Worm (Caenorhabditis elegans) whole organism, L3 larva: ENCODE data around the gene F17C8.6.
"Not testable (repeated sequence)": the region's sequence is repeated elsewhere in the genome, so short reads cannot be mapped to it uniquely, and the experiment has no call there.

Source experiments
- ZK546.5 ChIP-seq: sonication (generic microtip); optimal IDR thresholded peaks from 2 replicates; lab custom pipeline; 2017; ENCODE audit warnings: missing biosample characterization, missing genetic modification characterization
- ama-1 ChIP-seq: fragments of 150-350 bp; optimal IDR thresholded peaks from 2 replicates; lab custom pipeline; 2018
- ceh-16 ChIP-seq: sonication (generic microtip); optimal IDR thresholded peaks from 2 replicates; lab custom pipeline; 2017; ENCODE audit warnings: missing biosample characterization, missing genetic modification characterization
- ceh-28 ChIP-seq: fragments of 150-350 bp; optimal IDR thresholded peaks from 2 replicates; lab custom pipeline; 2014; ENCODE audit warnings: missing biosample characterization, missing genetic modification reagents, missing genetic modification characterization
- ceh-82 ChIP-seq: fragments of 150-350 bp; optimal IDR thresholded peaks from 2 replicates; lab custom pipeline; 2014; ENCODE audit warnings: missing biosample characterization, missing genetic modification characterization
- ceh-9 ChIP-seq: sonication (generic microtip); optimal IDR thresholded peaks from 2 replicates; lab custom pipeline; 2018; ENCODE audit warnings: missing biosample characterization, missing genetic modification characterization
- daf-12 ChIP-seq: fragments of 150-350 bp; optimal IDR thresholded peaks from 2 replicates; lab custom pipeline; 2014; ENCODE audit warnings: missing biosample characterization, missing genetic modification reagents, missing genetic modification characterization
- egl-5 ChIP-seq: fragments of 150-350 bp; optimal IDR thresholded peaks from 2 replicates; lab custom pipeline; 2017; ENCODE audit warnings: missing biosample characterization, missing genetic modification reagents, missing genetic modification characterization, inconsistent platforms
- elt-1 ChIP-seq: fragments of 150-350 bp; optimal IDR thresholded peaks from 2 replicates; lab custom pipeline; 2014; ENCODE audit warnings: missing biosample characterization, missing genetic modification characterization
- elt-2 ChIP-seq: sonication (generic microtip); optimal IDR thresholded peaks from 2 replicates; lab custom pipeline; 2016; ENCODE audit warnings: missing genetic modification reagents, mild to moderate bottlenecking, missing genetic modification characterization, missing compliant biosample characterization
- elt-3 ChIP-seq, 3 experiments: fragments of 150-350 bp in 1 of 3; sonication (generic microtip) in 2 of 3; optimal IDR thresholded peaks; 2 replicates in 2 of 3; 4 replicates in 1 of 3; lab custom pipeline; 2014 to 2017; ENCODE audit warnings: missing biosample characterization in 3 of 3, missing genetic modification characterization in 3 of 3
- fkh-10 ChIP-seq: sonication (generic microtip); optimal IDR thresholded peaks from 2 replicates; lab custom pipeline; 2017; ENCODE audit warnings: missing biosample characterization, missing genetic modification reagents, missing genetic modification characterization
- fkh-2 ChIP-seq: fragments of 150-350 bp; optimal IDR thresholded peaks from 2 replicates; lab custom pipeline; 2014; ENCODE audit warnings: missing biosample characterization, missing genetic modification reagents, missing genetic modification characterization
- fos-1 ChIP-seq: fragments of 150-350 bp; optimal IDR thresholded peaks from 2 replicates; lab custom pipeline; 2014; ENCODE audit warnings: missing biosample characterization, missing genetic modification characterization
- hmg-11 ChIP-seq: sonication (generic microtip); optimal IDR thresholded peaks from 2 replicates; lab custom pipeline; 2016; ENCODE audit warnings: missing genetic modification characterization, missing compliant biosample characterization
- jun-1 ChIP-seq: fragments of 150-350 bp; optimal IDR thresholded peaks from 2 replicates; lab custom pipeline; 2014; ENCODE audit warnings: missing biosample characterization, missing genetic modification reagents, missing genetic modification characterization
- lin-15B ChIP-seq: fragments of 150-350 bp; optimal IDR thresholded peaks from 2 replicates; lab custom pipeline; 2014; ENCODE audit warnings: missing biosample characterization, missing genetic modification characterization
- lsy-12 ChIP-seq: sonication (generic microtip); optimal IDR thresholded peaks from 2 replicates; lab custom pipeline; 2016; ENCODE audit warnings: mild to moderate bottlenecking, missing genetic modification characterization, missing compliant biosample characterization
- mdl-1 ChIP-seq: fragments of 150-350 bp; optimal IDR thresholded peaks from 2 replicates; lab custom pipeline; 2014; ENCODE audit warnings: missing biosample characterization, missing genetic modification characterization
- mml-1 ChIP-seq: fragments of 150-350 bp; sonication (generic microtip); optimal IDR thresholded peaks from 3 replicates; lab custom pipeline; 2014; ENCODE audit warnings: missing biosample characterization, missing genetic modification characterization
- nhr-12 ChIP-seq: fragments of 150-350 bp; optimal IDR thresholded peaks from 2 replicates; lab custom pipeline; 2014; ENCODE audit warnings: missing biosample characterization, missing genetic modification characterization
- nhr-237 ChIP-seq: fragments of 150-350 bp; optimal IDR thresholded peaks from 2 replicates; lab custom pipeline; 2014; ENCODE audit warnings: missing biosample characterization, missing genetic modification characterization
- nhr-28 ChIP-seq: fragments of 150-350 bp; optimal IDR thresholded peaks from 2 replicates; lab custom pipeline; 2014; ENCODE audit warnings: missing biosample characterization, missing genetic modification characterization
- nhr-43 ChIP-seq: sonication (generic microtip); optimal IDR thresholded peaks from 2 replicates; lab custom pipeline; 2016; ENCODE audit warnings: mild to moderate bottlenecking, missing genetic modification characterization, missing compliant biosample characterization; ENCODE audit not compliant: poor library complexity, severe bottlenecking
- nhr-67 ChIP-seq: fragments of 150-350 bp; optimal IDR thresholded peaks from 2 replicates; lab custom pipeline; 2014; ENCODE audit warnings: missing biosample characterization, missing genetic modification characterization
- nhr-76 ChIP-seq: fragments of 150-350 bp; sonication (generic microtip); optimal IDR thresholded peaks from 5 replicates; lab custom pipeline; 2014; ENCODE audit warnings: missing biosample characterization, missing genetic modification characterization
- nhr-77 ChIP-seq: fragments of 150-350 bp; optimal IDR thresholded peaks from 2 replicates; lab custom pipeline; 2014; ENCODE audit warnings: missing biosample characterization, missing genetic modification characterization
- pha-4 ChIP-seq: fragments of 150-350 bp; optimal IDR thresholded peaks from 2 replicates; lab custom pipeline; 2014; ENCODE audit warnings: missing biosample characterization, missing genetic modification reagents, missing genetic modification characterization
- pqm-1 ChIP-seq: fragments of 150-350 bp; optimal IDR thresholded peaks from 2 replicates; lab custom pipeline; 2017; ENCODE audit warnings: missing biosample characterization, missing genetic modification characterization, inconsistent platforms
- sea-2 ChIP-seq: fragments of 150-350 bp; sonication (generic microtip); optimal IDR thresholded peaks from 4 replicates; lab custom pipeline; 2014; ENCODE audit warnings: missing biosample characterization, missing genetic modification reagents, missing genetic modification characterization
- snpc-4 ChIP-seq: fragments of 150-350 bp; optimal IDR thresholded peaks from 2 replicates; lab custom pipeline; 2014; ENCODE audit warnings: missing biosample characterization, missing genetic modification characterization
- tbx-2 ChIP-seq: sonication (generic microtip); optimal IDR thresholded peaks from 2 replicates; lab custom pipeline; 2016; ENCODE audit warnings: mild to moderate bottlenecking, missing genetic modification characterization, missing compliant biosample characterization
- unc-39 ChIP-seq: sonication (generic microtip); optimal IDR thresholded peaks from 4 replicates; lab custom pipeline; 2017; ENCODE audit warnings: missing biosample characterization, missing genetic modification characterization
- unc-62 ChIP-seq: fragments of 150-350 bp; sonication (generic microtip); optimal IDR thresholded peaks from 4 replicates; lab custom pipeline; 2014; ENCODE audit warnings: missing biosample characterization, missing genetic modification reagents, missing genetic modification characterization
- ztf-11 ChIP-seq: fragments of 150-350 bp; optimal IDR thresholded peaks from 2 replicates; lab custom pipeline; 2014; ENCODE audit warnings: missing biosample characterization, missing genetic modification characterization
- ztf-4 ChIP-seq: fragments of 150-350 bp; optimal IDR thresholded peaks from 2 replicates; lab custom pipeline; 2014; ENCODE audit warnings: missing biosample characterization, missing genetic modification characterization

Gene F17C8.6

ce11 chrIII:4745934-4746333, at the start of gene F17C8.6:
TSS of gene F17C8.6 (minus strand) at chrIII:4746034.
- TF ChIP-seq unc-39 (no peak), nhr-12 (tag; lab: Kevin White, UChicago) (no peak), ztf-4 (tag; lab: Kevin White, UChicago) (no peak), nhr-43 (no peak), fos-1 (tag; lab: Kevin White, UChicago) (no peak), mml-1 (tag; lab: Kevin White, UChicago) (no peak), unc-62 (GFP tag; lab: Kevin White, UChicago) (no peak), nhr-67 (tag; lab: Kevin White, UChicago) (no peak), ztf-11 (tag; lab: Kevin White, UChicago) (no peak), fkh-2 (tag; lab: Kevin White, UChicago) (no peak), hmg-11 (tag; lab: Kevin White, UChicago) (no peak), nhr-77 (tag; lab: Kevin White, UChicago) (no peak), elt-1 (tag; lab: Kevin White, UChicago) (no peak), snpc-4 (tag; lab: Kevin White, UChicago) (no peak), ceh-9 (tag; lab: Kevin White, UChicago) (no peak), ceh-16 (tag; lab: Kevin White, UChicago) (no peak)
- TF ChIP-seq, all 47 proteins: peak for 0

ce11 chrIII:4792560-4793136, 46.8 kb upstream of the F17C8.6 start, which contains the start of gene mip-1:
TSS of gene mip-1 (plus strand) at chrIII:4793086.
- TF ChIP-seq ceh-82 (no peak), ceh-28 (tag; lab: Kevin White, UChicago) (no peak), ceh-9 (tag; lab: Kevin White, UChicago) (no peak), daf-12 (tag; lab: Kevin White, UChicago) (no peak), nhr-43 (no peak), sea-2 (GFP tag; lab: Kevin White, UChicago) (no peak), tbx-2 (tag; lab: Kevin White, UChicago) (no peak), mdl-1 (no peak), pqm-1 (tag; lab: Kevin White, UChicago) (no peak), ztf-4 (tag; lab: Kevin White, UChicago) (no peak), ceh-16 (tag; lab: Kevin White, UChicago) (no peak), ZK546.5 (tag; lab: Kevin White, UChicago) (no peak), lsy-12 (tag; lab: Kevin White, UChicago) (no peak), nhr-28 (tag; lab: Kevin White, UChicago) (no peak), nhr-237 (tag; lab: Kevin White, UChicago) (no peak), jun-1 (tag; lab: Kevin White, UChicago) (no peak), nhr-76 (tag; lab: Kevin White, UChicago) (no peak), ztf-11 (tag; lab: Kevin White, UChicago) (no peak), ama-1 (lab: Kevin White, UChicago) (no peak), nhr-77 (tag; lab: Kevin White, UChicago) (no peak)

- TF ChIP-seq lin-15B (tag; lab: Kevin White, UChicago), result peak; percentile 20
- peak; percentile 44 for TF ChIP-seq egl-5 (tag; lab: Kevin White, UChicago)
- no peak for TF ChIP-seq unc-62 (GFP tag; lab: Kevin White, UChicago)
- TF ChIP-seq fkh-10 (GFP tag; lab: Kevin White, UChicago), result no peak
- no peak for TF ChIP-seq ceh-28 (tag; lab: Kevin White, UChicago)
- TF ChIP-seq pha-4 (tag; lab: Kevin White, UChicago), result peak; percentile 48
- TF ChIP-seq, all 47 proteins: peak for 3
Measured at ce11 chrIII:4785714-4786113, 39.9 kb upstream of the F17C8.6 start, which contains the start of gene mel-28. TSS of gene mel-28 (plus strand) at chrIII:4786080.

- TF ChIP-seq fkh-2 (tag; lab: Kevin White, UChicago); elt-2 (tag; lab: Kevin White, UChicago); elt-3 (tag; optimal IDR thresholded peaks at IDR 0.05; lab: Kevin White, UChicago): not testable (repeated sequence)
- TF ChIP-seq, all 47 proteins: peak for 0; not testable (repeated sequence) for 47
Measured at ce11 chrIII:4785131-4785530, 39.3 kb upstream of the F17C8.6 start, which contains the start of gene enu-3.2. TSS of gene enu-3.2 (minus strand) at chrIII:4785235.
